Worm (Caenorhabditis elegans) whole organism, late embryonic: Measurements from ENCODE around the gene R09E10.5.

Experiments used
- C08G9.2 ChIP-seq: sonication (generic microtip); optimal IDR thresholded peaks from 2 replicates; lab custom pipeline; 2016; ENCODE audit warnings: mild to moderate bottlenecking, missing genetic modification characterization, moderate library complexity, missing compliant biosample characterization
- C38D4.7 ChIP-seq: fragments of 200-800 bp; sonication (Bioruptor generic); optimal IDR thresholded peaks from 2 replicates; lab custom pipeline; 2018; ENCODE audit warnings: mild to moderate bottlenecking, missing genetic modification characterization, moderate library complexity, missing compliant biosample characterization
- F13H6.1 ChIP-seq: sonication (generic microtip); optimal IDR thresholded peaks from 2 replicates; lab custom pipeline; 2016; ENCODE audit warnings: missing genetic modification characterization, missing compliant biosample characterization
- K02D7.2 ChIP-seq: sonication (generic microtip); optimal IDR thresholded peaks from 2 replicates; lab custom pipeline; 2017; ENCODE audit warnings: mild to moderate bottlenecking, missing genetic modification characterization, missing compliant biosample characterization
- K09A11.1 ChIP-seq: sonication (generic microtip); optimal IDR thresholded peaks from 2 replicates; lab custom pipeline; 2017; ENCODE audit warnings: antibody characterized with exemption, mild to moderate bottlenecking, missing genetic modification characterization, missing compliant biosample characterization; ENCODE audit not compliant: insufficient read depth
- T23F11.4 ChIP-seq: fragments of 200-800 bp; sonication (Bioruptor generic); optimal IDR thresholded peaks from 2 replicates; lab custom pipeline; 2018; ENCODE audit warnings: mild to moderate bottlenecking, missing genetic modification characterization, missing compliant biosample characterization
- ama-1 ChIP-seq: fragments of 150-350 bp; optimal IDR thresholded peaks from 2 replicates; lab custom pipeline; 2014
- ceh-14 ChIP-seq: sonication (generic microtip); optimal IDR thresholded peaks from 2 replicates; lab custom pipeline; 2016; ENCODE audit warnings: missing genotype, missing genetic modification characterization, missing compliant biosample characterization
- ceh-18 ChIP-seq: sonication (generic microtip); optimal IDR thresholded peaks from 2 replicates; lab custom pipeline; 2016; ENCODE audit warnings: missing genetic modification characterization, missing compliant biosample characterization
- ceh-19 ChIP-seq: fragments of 200-800 bp; sonication (Bioruptor generic); optimal IDR thresholded peaks from 2 replicates; lab custom pipeline; 2018; ENCODE audit warnings: mild to moderate bottlenecking, missing genetic modification characterization, missing compliant biosample characterization
- ceh-2 ChIP-seq: sonication (generic microtip); optimal IDR thresholded peaks from 2 replicates; lab custom pipeline; 2016; ENCODE audit warnings: missing genotype, missing genetic modification characterization, missing compliant biosample characterization
- ceh-22 ChIP-seq: sonication (generic microtip); optimal IDR thresholded peaks from 2 replicates; lab custom pipeline; 2017; ENCODE audit warnings: missing biosample characterization, missing genetic modification characterization
- ceh-24 ChIP-seq: sonication (generic microtip); optimal IDR thresholded peaks from 2 replicates; lab custom pipeline; 2016; ENCODE audit warnings: mild to moderate bottlenecking, missing genetic modification characterization, missing compliant biosample characterization
- ceh-30 ChIP-seq: fragments of 150-350 bp; optimal IDR thresholded peaks from 2 replicates; lab custom pipeline; 2014; ENCODE audit warnings: missing biosample characterization, missing genetic modification characterization
- ceh-31 ChIP-seq: sonication (generic microtip); optimal IDR thresholded peaks from 2 replicates; lab custom pipeline; 2016; ENCODE audit warnings: missing genetic modification characterization, missing compliant biosample characterization
- ceh-34 ChIP-seq: sonication (generic microtip); optimal IDR thresholded peaks from 2 replicates; lab custom pipeline; 2016; ENCODE audit warnings: mild to moderate bottlenecking, missing genetic modification characterization, missing compliant biosample characterization
- ceh-45 ChIP-seq: fragments of 200-800 bp; sonication (Bioruptor generic); IDR thresholded peaks from 2 replicates; pipeline ENCODE4 v1.3.6; 2022; ENCODE audit warnings: missing genetic modification reagents, missing genetic modification characterization, missing compliant biosample characterization
- ceh-48 ChIP-seq: sonication (generic microtip); optimal IDR thresholded peaks from 2 replicates; lab custom pipeline; 2016; ENCODE audit warnings: missing genetic modification characterization, inconsistent platforms, missing compliant biosample characterization
- ceh-9 ChIP-seq: sonication (generic microtip); optimal IDR thresholded peaks from 2 replicates; lab custom pipeline; 2016; ENCODE audit warnings: mild to moderate bottlenecking, missing genetic modification characterization, inconsistent platforms, missing compliant biosample characterization
- che-1 ChIP-seq: sonication (generic microtip); optimal IDR thresholded peaks from 2 replicates; lab custom pipeline; 2016; ENCODE audit warnings: mild to moderate bottlenecking, missing genetic modification characterization, missing compliant biosample characterization
- elt-2 ChIP-seq: sonication (generic microtip); optimal IDR thresholded peaks from 2 replicates; lab custom pipeline; 2016; ENCODE audit warnings: missing genetic modification reagents, missing genetic modification characterization, missing compliant biosample characterization
- ets-4 ChIP-seq: sonication (generic microtip); optimal IDR thresholded peaks from 2 replicates; lab custom pipeline; 2016; ENCODE audit warnings: missing genetic modification characterization, missing compliant biosample characterization
- eyg-1 ChIP-seq: sonication (generic microtip); optimal IDR thresholded peaks from 2 replicates; lab custom pipeline; 2016; ENCODE audit warnings: missing genotype, missing genetic modification characterization, missing compliant biosample characterization
- fkh-10 ChIP-seq: fragments of 150-350 bp; optimal IDR thresholded peaks from 2 replicates; lab custom pipeline; 2014; ENCODE audit warnings: missing biosample characterization, missing genetic modification reagents, missing genetic modification characterization
- gmeb-2 ChIP-seq: sonication (generic microtip); optimal IDR thresholded peaks from 2 replicates; lab custom pipeline; 2016; ENCODE audit warnings: missing genetic modification characterization, inconsistent platforms, missing compliant biosample characterization
- hlh-30 ChIP-seq: sonication (generic microtip); optimal IDR thresholded peaks from 2 replicates; lab custom pipeline; 2017; ENCODE audit warnings: antibody characterized with exemption, missing genetic modification characterization, missing compliant biosample characterization; ENCODE audit not compliant: insufficient read depth
- hlh-8 ChIP-seq: sonication (generic microtip); optimal IDR thresholded peaks from 2 replicates; lab custom pipeline; 2016; ENCODE audit warnings: missing genotype, missing genetic modification characterization, missing compliant biosample characterization
- lim-6 ChIP-seq: sonication (generic microtip); optimal IDR thresholded peaks from 2 replicates; lab custom pipeline; 2016; ENCODE audit warnings: missing genetic modification characterization, missing compliant biosample characterization
- lin-11 ChIP-seq: fragments of 200-800 bp; sonication (Bioruptor generic); optimal IDR thresholded peaks from 2 replicates; lab custom pipeline; 2018; ENCODE audit warnings: mild to moderate bottlenecking, missing genetic modification characterization, missing compliant biosample characterization
- mec-3 ChIP-seq: sonication (generic microtip); optimal IDR thresholded peaks from 2 replicates; lab custom pipeline; 2016; ENCODE audit warnings: borderline replicate concordance, missing genetic modification characterization, missing compliant biosample characterization
- nfya-1 ChIP-seq: sonication (generic microtip); optimal IDR thresholded peaks from 2 replicates; lab custom pipeline; 2017; ENCODE audit warnings: missing genetic modification characterization, mild to moderate bottlenecking, missing compliant biosample characterization, antibody characterized with exemption, moderate library complexity
- nhr-11 ChIP-seq: fragments of 150-350 bp; optimal IDR thresholded peaks from 2 replicates; lab custom pipeline; 2014; ENCODE audit warnings: missing biosample characterization, missing genetic modification characterization
- npax-4 ChIP-seq: sonication (generic microtip); optimal IDR thresholded peaks from 2 replicates; lab custom pipeline; 2016; ENCODE audit warnings: missing genetic modification characterization, missing compliant biosample characterization
- odd-2 ChIP-seq: sonication (generic microtip); optimal IDR thresholded peaks from 2 replicates; lab custom pipeline; 2017; ENCODE audit warnings: antibody characterized with exemption, mild to moderate bottlenecking, missing genetic modification characterization, missing compliant biosample characterization
- pag-3 ChIP-seq: sonication (generic microtip); optimal IDR thresholded peaks from 2 replicates; lab custom pipeline; 2016; ENCODE audit warnings: missing compliant biosample characterization, missing genetic modification characterization, borderline replicate concordance
- pat-9 ChIP-seq: fragments of 200-800 bp; sonication (Bioruptor generic); optimal IDR thresholded peaks from 2 replicates; lab custom pipeline; 2018; ENCODE audit warnings: mild to moderate bottlenecking, missing genetic modification characterization, moderate library complexity, missing compliant biosample characterization
- pax-1 ChIP-seq: fragments of 150-350 bp; optimal IDR thresholded peaks from 2 replicates; lab custom pipeline; 2014; ENCODE audit warnings: missing biosample characterization, missing genetic modification characterization
- pha-2 ChIP-seq: sonication (generic microtip); optimal IDR thresholded peaks from 2 replicates; lab custom pipeline; 2017; ENCODE audit warnings: mild to moderate bottlenecking, missing genetic modification characterization, missing compliant biosample characterization
- pha-4 ChIP-seq: fragments of 150-350 bp; optimal IDR thresholded peaks from 2 replicates; lab custom pipeline; 2018; ENCODE audit warnings: missing biosample characterization, missing genetic modification reagents, missing genetic modification characterization
- rnt-1 ChIP-seq: sonication (generic microtip); optimal IDR thresholded peaks from 2 replicates; lab custom pipeline; 2016; ENCODE audit warnings: missing genetic modification characterization, missing compliant biosample characterization
- sdc-2 ChIP-seq: sonication (generic microtip); optimal IDR thresholded peaks from 2 replicates; lab custom pipeline; 2016; ENCODE audit warnings: missing genotype, missing genetic modification characterization, missing compliant biosample characterization
- sox-2 ChIP-seq: fragments of 200-800 bp; sonication (Bioruptor generic); IDR thresholded peaks from 2 replicates; pipeline ENCODE4 v1.3.6; 2022; ENCODE audit warnings: missing genetic modification reagents, missing genetic modification characterization, missing compliant biosample characterization
- tbx-2 ChIP-seq: sonication (generic microtip); optimal IDR thresholded peaks from 2 replicates; lab custom pipeline; 2016; ENCODE audit warnings: missing genetic modification characterization, missing compliant biosample characterization
- tbx-7 ChIP-seq: sonication (generic microtip); optimal IDR thresholded peaks from 2 replicates; lab custom pipeline; 2016; ENCODE audit warnings: missing genotype, missing genetic modification characterization, missing compliant biosample characterization
- ttx-3 ChIP-seq: sonication (generic microtip); optimal IDR thresholded peaks from 2 replicates; lab custom pipeline; 2016; ENCODE audit warnings: missing genetic modification reagents, missing genetic modification characterization, missing compliant biosample characterization
- unc-3 ChIP-seq, 2 experiments: fragments of 200-800 bp in 1 of 2; sonication (Bioruptor generic) in 1 of 2; sonication (generic microtip) in 1 of 2; conservative IDR thresholded peaks in 1 of 2; optimal IDR thresholded peaks in 1 of 2; 2 replicates each; pipeline versions ENCODE4 v1.3.6 to Lab custom; 2016 to 2022; ENCODE audit warnings: missing compliant biosample characterization in 2 of 2, missing genetic modification characterization in 2 of 2, missing genetic modification reagents in 1 of 2
- unc-42 ChIP-seq: sonication (generic microtip); optimal IDR thresholded peaks from 2 replicates; lab custom pipeline; 2016; ENCODE audit warnings: missing genotype, missing genetic modification characterization, missing compliant biosample characterization
- unc-55 ChIP-seq: sonication (generic microtip); optimal IDR thresholded peaks from 2 replicates; lab custom pipeline; 2017; ENCODE audit warnings: missing biosample characterization, missing genetic modification reagents, missing genetic modification characterization
- unc-86 ChIP-seq: sonication (generic microtip); optimal IDR thresholded peaks from 2 replicates; lab custom pipeline; 2016; ENCODE audit warnings: missing genetic modification characterization, missing compliant biosample characterization
- zip-5 ChIP-seq: sonication (generic microtip); optimal IDR thresholded peaks from 2 replicates; lab custom pipeline; 2016; ENCODE audit warnings: missing genetic modification characterization, missing compliant biosample characterization
- ztf-16 ChIP-seq: sonication (generic microtip); optimal IDR thresholded peaks from 2 replicates; lab custom pipeline; 2017; ENCODE audit warnings: missing genetic modification characterization, missing compliant biosample characterization

Gene R09E10.5

ce11 chrIV:10345486-10345885, 43.4 kb upstream of the R09E10.5 start:
- no peak for TF ChIP-seq mec-3 (tag; lab: Kevin White, UChicago)
- TF ChIP-seq ztf-16: no peak
- TF ChIP-seq ama-1: no peak
- TF ChIP-seq lim-6 (tag; lab: Kevin White, UChicago): no peak
- TF ChIP-seq T23F11.4: no peak
- TF ChIP-seq F13H6.1 (tag; lab: Kevin White, UChicago): no peak
- no peak for TF ChIP-seq unc-42 (tag; lab: Kevin White, UChicago)
- TF ChIP-seq, all 69 proteins: peak for 0

- TF ChIP-seq ceh-19 (GFP tag; lab: Kevin White, UChicago) (no peak), ceh-14 (tag; lab: Kevin White, UChicago) (peak; percentile 30), tbx-7 (tag; lab: Kevin White, UChicago) (no peak), pax-1 (no peak), ceh-30 (no peak), pha-4 (no peak), unc-55 (GFP tag; lab: Kevin White, UChicago) (peak; percentile 40), sox-2 (GFP tag; lab: Robert Waterston, UW) (no peak), pha-2 (tag; lab: Kevin White, UChicago) (no peak), ceh-9 (tag; lab: Kevin White, UChicago) (no peak), unc-42 (tag; lab: Kevin White, UChicago) (peak; percentile 40), ceh-18 (tag; lab: Kevin White, UChicago) (peak; percentile 69), C38D4.7 (GFP tag; lab: Kevin White, UChicago) (no peak), npax-4 (tag; lab: Kevin White, UChicago) (no peak), T23F11.4 (no peak), gmeb-2 (tag; lab: Kevin White, UChicago) (no peak), ceh-31 (tag; lab: Kevin White, UChicago) (peak; percentile 75), unc-86 (no peak), eyg-1 (tag; lab: Kevin White, UChicago) (no peak), pat-9 (no peak), hlh-8 (no peak), zip-5 (no peak), lin-11 (tag; lab: Kevin White, UChicago) (no peak), ceh-45 (GFP tag; lab: Robert Waterston, UW) (no peak), ceh-34 (tag; lab: Kevin White, UChicago) (no peak), hlh-30 (tag; lab: Kevin White, UChicago) (no peak), K02D7.2 (tag; lab: Kevin White, UChicago) (no peak), odd-2 (tag; lab: Kevin White, UChicago) (no peak), ceh-24 (no peak), nhr-11 (tag; lab: Kevin White, UChicago) (no peak), ttx-3 (no peak), ceh-48 (tag; lab: Kevin White, UChicago) (no peak), ets-4 (tag; lab: Kevin White, UChicago) (no peak), unc-3 (GFP tag; conservative IDR thresholded peaks at IDR 0.05; lab: Robert Waterston, UW) (no peak), unc-3 (tag; optimal IDR thresholded peaks at IDR 0.05; lab: Kevin White, UChicago) (no peak), pag-3 (tag; lab: Kevin White, UChicago) (no peak), ceh-22 (no peak), C08G9.2 (tag; lab: Kevin White, UChicago) (no peak), fkh-10 (GFP tag; lab: Kevin White, UChicago) (no peak), ama-1 (no peak), elt-2 (tag; lab: Kevin White, UChicago) (no peak), nfya-1 (peak; percentile 67), rnt-1 (tag; lab: Kevin White, UChicago) (peak; percentile 23), ceh-2 (tag; lab: Kevin White, UChicago) (no peak), ztf-16 (no peak), sdc-2 (tag; lab: Kevin White, UChicago) (no peak), tbx-2 (tag; lab: Kevin White, UChicago) (peak; percentile 58), K09A11.1 (no peak), che-1 (tag; lab: Kevin White, UChicago) (no peak)
These were observed 42.5 kb upstream of the R09E10.5 start for ce11 chrIV:10344621-10345020.
